ENCODE assay signal across 1 fruit fly cellular context in the genomic region with DNA sequence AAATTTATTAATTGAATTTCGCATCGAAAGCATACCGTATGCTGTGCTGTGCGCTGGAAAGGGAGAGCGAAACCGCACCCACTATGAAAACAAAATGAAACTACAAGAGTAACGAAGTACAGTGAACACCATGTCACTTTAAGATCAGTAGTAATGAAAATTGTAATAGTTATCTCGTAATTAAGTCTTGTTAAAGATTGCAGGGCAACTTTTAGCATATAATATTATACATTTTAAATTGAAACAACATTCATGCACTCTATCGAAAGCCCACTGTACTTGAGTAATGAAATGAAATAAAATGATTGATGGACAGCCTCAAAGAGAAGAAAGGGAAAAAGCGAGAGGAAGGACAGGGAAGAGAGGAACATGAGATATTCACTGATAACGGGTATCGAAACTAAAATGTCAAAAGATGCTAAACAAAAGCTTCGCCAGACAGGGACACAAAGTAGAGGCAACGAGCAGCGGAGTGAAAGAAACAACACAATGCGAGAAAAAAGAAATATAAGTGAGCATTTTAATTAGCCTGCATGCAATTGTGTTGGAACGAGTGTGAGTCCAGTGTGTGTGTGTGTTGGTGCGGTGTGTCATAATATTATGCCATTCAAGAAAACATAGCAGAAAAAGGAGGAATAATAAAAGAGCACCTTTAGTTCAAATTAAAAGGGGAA.
TF ChIP-seq lines count a peak whose summit lies in the region.

No protein-coding gene starts in this region.

TF ChIP-seq in whole organism, embryonic, 481 proteins besides CTCF, POLR2A, EP300 and RAD21 (continued from another document and continues in another):
- TF ChIP-seq CG10209 (GFP tag; optimal IDR thresholded peaks at IDR 0.05; lab: Kevin White, UChicago) = peak; percentile 64
- 0 out of 3 replicates have a peak, but pooled peaks have one; percentile 42 for TF ChIP-seq sr (GFP tag; IDR thresholded peaks at IDR 0.05; lab: Robert Waterston, UW)
- no peak for TF ChIP-seq CG4617 (GFP tag; optimal IDR thresholded peaks at IDR 0.05; lab: Kevin White, UChicago; ENCODE audit: borderline replicate concordance)
- TF ChIP-seq ind (GFP tag; optimal IDR thresholded peaks at IDR 0.05; lab: Kevin White, UChicago) = peak; percentile 77
- TF ChIP-seq Optix (GFP tag; IDR thresholded peaks at IDR 0.05; lab: Robert Waterston, UW) = no peak
- no peak for TF ChIP-seq br (optimal IDR thresholded peaks at IDR 0.05; lab: Kevin White, UChicago)
- TF ChIP-seq CG1529 (GFP tag; optimal IDR thresholded peaks at IDR 0.05; lab: Kevin White, UChicago) = peak; percentile 45
- TF ChIP-seq sima (GFP tag; optimal IDR thresholded peaks at IDR 0.05; lab: Kevin White, UChicago) = no peak
- TF ChIP-seq slbo (GFP tag; IDR thresholded peaks at IDR 0.05; lab: Robert Waterston, UW) = peak; percentile 90
- no peak for TF ChIP-seq Opbp (GFP tag; IDR thresholded peaks at IDR 0.05; lab: Robert Waterston, UW; ENCODE audit: partially characterized antibody)
- TF ChIP-seq ap (GFP tag; IDR thresholded peaks at IDR 0.05; lab: Robert Waterston, UW) = peak; percentile 70
- TF ChIP-seq CG9932 (GFP tag; IDR thresholded peaks at IDR 0.05; lab: Robert Waterston, UW) = peak; percentile 73
- TF ChIP-seq CG31388 (GFP tag; optimal IDR thresholded peaks at IDR 0.05; lab: Kevin White, UChicago) = no peak
- TF ChIP-seq CG15696 (tag; optimal IDR thresholded peaks at IDR 0.05; lab: Kevin White, UChicago) = peak; percentile 9
- TF ChIP-seq HmgZ (tag; optimal IDR thresholded peaks at IDR 0.05; lab: Kevin White, UChicago) = peak; percentile 65
- TF ChIP-seq ase (GFP tag; IDR thresholded peaks at IDR 0.05; lab: Robert Waterston, UW) = peak; percentile 67; the same call in 2 of the 3 replicates
- TF ChIP-seq gt (GFP tag; IDR thresholded peaks at IDR 0.05; lab: Robert Waterston, UW) = no peak
- peak; percentile 74; the same call in 2 of the 3 replicates for TF ChIP-seq gce (GFP tag; IDR thresholded peaks at IDR 0.05; lab: Robert Waterston, UW)
- TF ChIP-seq ftz-f1 (GFP tag; optimal IDR thresholded peaks at IDR 0.05; lab: Kevin White, UChicago) = no peak
- peak; percentile 31 for TF ChIP-seq NK7.1 (GFP tag; optimal IDR thresholded peaks at IDR 0.05; lab: Kevin White, UChicago)
- TF ChIP-seq CG8944 (GFP tag; optimal IDR thresholded peaks at IDR 0.05; lab: Kevin White, UChicago) = no peak
- no peak for TF ChIP-seq wor (GFP tag; IDR thresholded peaks at IDR 0.05; lab: Robert Waterston, UW)
- TF ChIP-seq CG13296 (GFP tag; optimal IDR thresholded peaks at IDR 0.05; lab: Kevin White, UChicago) = peak; percentile 40
- TF ChIP-seq CG8290 (GFP tag; optimal IDR thresholded peaks at IDR 0.05; lab: Kevin White, UChicago) = peak; percentile 3
- TF ChIP-seq CG8290 (tag; optimal IDR thresholded peaks at IDR 0.05; lab: Kevin White, UChicago) = peak in 1 of 2 experiments; percentile 85
- TF ChIP-seq en (GFP tag; optimal IDR thresholded peaks at IDR 0.05; lab: Kevin White, UChicago) = peak; percentile 16
- TF ChIP-seq D (optimal IDR thresholded peaks at IDR 0.05; lab: Kevin White, UChicago) = no peak
- peak; percentile 47 for TF ChIP-seq D (GFP tag; optimal IDR thresholded peaks at IDR 0.05; lab: Kevin White, UChicago)
- peak; percentile 60 for TF ChIP-seq CG17385 (GFP tag; optimal IDR thresholded peaks at IDR 0.05; lab: Kevin White, UChicago)
- TF ChIP-seq Nf-YC (tag; optimal IDR thresholded peaks at IDR 0.05; lab: Kevin White, UChicago) = peak; percentile 19
- no peak for TF ChIP-seq lov (optimal IDR thresholded peaks at IDR 0.05; lab: Kevin White, UChicago)
- TF ChIP-seq lov (GFP tag; IDR thresholded peaks at IDR 0.05; lab: Robert Waterston, UW) = no peak
- TF ChIP-seq CG15269 (tag; optimal IDR thresholded peaks at IDR 0.05; lab: Kevin White, UChicago) = peak; percentile 86
- peak; percentile 83 for TF ChIP-seq CG6689 (GFP tag; IDR thresholded peaks at IDR 0.05; lab: Robert Waterston, UW)
- peak; percentile 42 for TF ChIP-seq Deaf1 (tag; optimal IDR thresholded peaks at IDR 0.05; lab: Kevin White, UChicago)
- TF ChIP-seq CG9215 (GFP tag; IDR thresholded peaks at IDR 0.05; lab: Robert Waterston, UW) = peak; percentile 54; the same call in 1 of the 2 replicates
- TF ChIP-seq ham (GFP tag; IDR thresholded peaks at IDR 0.05; lab: Robert Waterston, UW) = no peak
- no peak for TF ChIP-seq MESR4 (GFP tag; optimal IDR thresholded peaks at IDR 0.05; lab: Kevin White, UChicago)
- peak; percentile 76 for TF ChIP-seq gcm (GFP tag; optimal IDR thresholded peaks at IDR 0.05; lab: Kevin White, UChicago)
- peak; percentile 78 for TF ChIP-seq HLH3B (GFP tag; IDR thresholded peaks at IDR 0.05; lab: Robert Waterston, UW)
- TF ChIP-seq CG7357 (GFP tag; IDR thresholded peaks at IDR 0.05; lab: Robert Waterston, UW) = peak; percentile 61; the same call in 1 of the 3 replicates
- peak; percentile 69 for TF ChIP-seq CG12155 (GFP tag; optimal IDR thresholded peaks at IDR 0.05; lab: Kevin White, UChicago)
- TF ChIP-seq dmrt11E (tag; optimal IDR thresholded peaks at IDR 0.05; lab: Kevin White, UChicago) = peak; percentile 73
- peak; percentile 51 for TF ChIP-seq jing (GFP tag; optimal IDR thresholded peaks at IDR 0.05; lab: Kevin White, UChicago)
- no peak for TF ChIP-seq TFAM (GFP tag; optimal IDR thresholded peaks at IDR 0.05; lab: Kevin White, UChicago)
- no peak for TF ChIP-seq bigmax (GFP tag; optimal IDR thresholded peaks at IDR 0.05; lab: Kevin White, UChicago)
- peak; percentile 58 for TF ChIP-seq chn (GFP tag; optimal IDR thresholded peaks at IDR 0.05; lab: Kevin White, UChicago)
- TF ChIP-seq H2.0 (GFP tag; IDR thresholded peaks at IDR 0.05; lab: Robert Waterston, UW) = peak; percentile 78
- TF ChIP-seq crol (GFP tag; IDR thresholded peaks at IDR 0.05; lab: Robert Waterston, UW) = peak; percentile 29; the same call in 1 of the 2 replicates
- TF ChIP-seq croc (GFP tag; conservative IDR thresholded peaks at IDR 0.05; lab: Robert Waterston, UW) = peak; percentile 65
- TF ChIP-seq emc (GFP tag; optimal IDR thresholded peaks at IDR 0.05; lab: Kevin White, UChicago) = no peak
- no peak for TF ChIP-seq ab (GFP tag; optimal IDR thresholded peaks at IDR 0.05; lab: Kevin White, UChicago)
- TF ChIP-seq Ada2b (GFP tag; IDR thresholded peaks at IDR 0.05; lab: Robert Waterston, UW) = peak; percentile 85
- TF ChIP-seq crp (GFP tag; optimal IDR thresholded peaks at IDR 0.05; lab: Kevin White, UChicago) = no peak
- peak; percentile 47; the same call in 1 of the 2 replicates for TF ChIP-seq MBD-R2 (GFP tag; IDR thresholded peaks at IDR 0.05; lab: Robert Waterston, UW)
- peak; percentile 85 for TF ChIP-seq lilli (GFP tag; optimal IDR thresholded peaks at IDR 0.05; lab: Kevin White, UChicago)
- peak; percentile 39 for TF ChIP-seq gsb (GFP tag; IDR thresholded peaks at IDR 0.05; lab: Robert Waterston, UW)
- TF ChIP-seq CG2889 (GFP tag; IDR thresholded peaks at IDR 0.05; lab: Robert Waterston, UW) = peak; percentile 72; the same call in 2 of the 3 replicates
- peak; percentile 61 for TF ChIP-seq schlank (tag; optimal IDR thresholded peaks at IDR 0.05; lab: Kevin White, UChicago)
- no peak for TF ChIP-seq sqz (GFP tag; optimal IDR thresholded peaks at IDR 0.05; lab: Kevin White, UChicago)
- TF ChIP-seq NFAT (GFP tag; IDR thresholded peaks at IDR 0.05; lab: Robert Waterston, UW) = peak; percentile 43
- TF ChIP-seq run (tag; optimal IDR thresholded peaks at IDR 0.05; lab: Kevin White, UChicago) = peak; percentile 25
- TF ChIP-seq rib (GFP tag; IDR thresholded peaks at IDR 0.05; lab: Robert Waterston, UW) = 0 out of 2 replicates have a peak, but pooled peaks have one; percentile 47
- TF ChIP-seq dpn (GFP tag; optimal IDR thresholded peaks at IDR 0.05; lab: Kevin White, UChicago) = peak; percentile 55 to 82
- TF ChIP-seq CG1602 (GFP tag; optimal IDR thresholded peaks at IDR 0.05; lab: Kevin White, UChicago) = peak; percentile 59
- peak; percentile 76 for TF ChIP-seq bab2 (GFP tag; optimal IDR thresholded peaks at IDR 0.05; lab: Kevin White, UChicago)
- TF ChIP-seq Sox102F (GFP tag; optimal IDR thresholded peaks at IDR 0.05; lab: Kevin White, UChicago) = peak; percentile 88
- TF ChIP-seq insv (GFP tag; optimal IDR thresholded peaks at IDR 0.05; lab: Kevin White, UChicago) = no peak
- no peak for TF ChIP-seq stwl (tag; optimal IDR thresholded peaks at IDR 0.05; lab: Kevin White, UChicago)
- peak; percentile 51 for TF ChIP-seq ems (GFP tag; optimal IDR thresholded peaks at IDR 0.05; lab: Kevin White, UChicago)
- peak; percentile 83 for TF ChIP-seq PHDP (tag; optimal IDR thresholded peaks at IDR 0.05; lab: Kevin White, UChicago)
- peak; percentile 86 for TF ChIP-seq CG12769 (tag; optimal IDR thresholded peaks at IDR 0.05; lab: Kevin White, UChicago)
- no peak for TF ChIP-seq CG9797 (GFP tag; optimal IDR thresholded peaks at IDR 0.05; lab: Kevin White, UChicago)
- TF ChIP-seq B-H1 (GFP tag; IDR thresholded peaks at IDR 0.05; lab: Robert Waterston, UW) = peak; percentile 70
- peak; percentile 31 for TF ChIP-seq nau (GFP tag; optimal IDR thresholded peaks at IDR 0.05; lab: Kevin White, UChicago)
- TF ChIP-seq CG10267 (tag; optimal IDR thresholded peaks at IDR 0.05; lab: Kevin White, UChicago) = peak; percentile 53
- peak; percentile 44 for TF ChIP-seq CG16863 (GFP tag; optimal IDR thresholded peaks at IDR 0.05; lab: Kevin White, UChicago)
- TF ChIP-seq Dref (GFP tag; IDR thresholded peaks at IDR 0.05; lab: Robert Waterston, UW) = no peak
- TF ChIP-seq E2f1 (GFP tag; IDR thresholded peaks at IDR 0.05; lab: Robert Waterston, UW) = peak; percentile 57
- peak; percentile 78 for TF ChIP-seq ttk (GFP tag; IDR thresholded peaks at IDR 0.05; lab: Robert Waterston, UW)
- TF ChIP-seq CG11695 (GFP tag; IDR thresholded peaks at IDR 0.05; lab: Robert Waterston, UW) = peak; percentile 74
- TF ChIP-seq CG5245 (GFP tag; optimal IDR thresholded peaks at IDR 0.05; lab: Kevin White, UChicago) = peak; percentile 63
- peak; percentile 71 for TF ChIP-seq phol (tag; optimal IDR thresholded peaks at IDR 0.05; lab: Kevin White, UChicago)
- TF ChIP-seq Hr78 (GFP tag; optimal IDR thresholded peaks at IDR 0.05; lab: Kevin White, UChicago) = peak in 1 of 2 experiments; percentile 33
- TF ChIP-seq CG18011 (GFP tag; optimal IDR thresholded peaks at IDR 0.05; lab: Kevin White, UChicago) = peak; percentile 7
- TF ChIP-seq vvl (GFP tag; IDR thresholded peaks at IDR 0.05; lab: Robert Waterston, UW) = peak; percentile 84
- TF ChIP-seq CG12219 (GFP tag; optimal IDR thresholded peaks at IDR 0.05; lab: Kevin White, UChicago) = peak; percentile 51
- TF ChIP-seq Fer3 (tag; optimal IDR thresholded peaks at IDR 0.05; lab: Kevin White, UChicago) = peak; percentile 74
- peak; percentile 9 for TF ChIP-seq CG30431 (GFP tag; optimal IDR thresholded peaks at IDR 0.05; lab: Kevin White, UChicago)
- peak; percentile 79 for TF ChIP-seq Hsf (GFP tag; optimal IDR thresholded peaks at IDR 0.05; lab: Kevin White, UChicago)
- TF ChIP-seq CG12659 (GFP tag; optimal IDR thresholded peaks at IDR 0.05; lab: Kevin White, UChicago) = peak; percentile 62
- peak; percentile 66 for TF ChIP-seq CG16815 (GFP tag; optimal IDR thresholded peaks at IDR 0.05; lab: Kevin White, UChicago)
- TF ChIP-seq zf30C (GFP tag; optimal IDR thresholded peaks at IDR 0.05; lab: Kevin White, UChicago) = no peak
- TF ChIP-seq CG18764 (GFP tag; optimal IDR thresholded peaks at IDR 0.05; lab: Kevin White, UChicago) = peak; percentile 26
- peak; percentile 62 for TF ChIP-seq CG15601 (tag; optimal IDR thresholded peaks at IDR 0.05; lab: Kevin White, UChicago)
- peak; percentile 69; the same call in 1 of the 2 replicates for TF ChIP-seq CG16779 (GFP tag; IDR thresholded peaks at IDR 0.05; lab: Robert Waterston, UW)
- peak; percentile 43 for TF ChIP-seq Antp (GFP tag; optimal IDR thresholded peaks at IDR 0.05; lab: Kevin White, UChicago)
- TF ChIP-seq CG9727 (GFP tag; optimal IDR thresholded peaks at IDR 0.05; lab: Kevin White, UChicago) = peak; percentile 66
- TF ChIP-seq CG1647 (GFP tag; optimal IDR thresholded peaks at IDR 0.05; lab: Kevin White, UChicago) = peak; percentile 29
- peak; percentile 60 for TF ChIP-seq pum (GFP tag; optimal IDR thresholded peaks at IDR 0.05; lab: Kevin White, UChicago)
- TF ChIP-seq seq (GFP tag; IDR thresholded peaks at IDR 0.05; lab: Robert Waterston, UW) = peak; percentile 71
- TF ChIP-seq CG14965 (GFP tag; optimal IDR thresholded peaks at IDR 0.05; lab: Kevin White, UChicago; ENCODE audit: borderline replicate concordance) = no peak
- peak; percentile 10 for TF ChIP-seq Ets97D (GFP tag; optimal IDR thresholded peaks at IDR 0.05; lab: Kevin White, UChicago)
- TF ChIP-seq zfh1 (GFP tag; IDR thresholded peaks at IDR 0.05; lab: Robert Waterston, UW) = peak; percentile 82; the same call in 2 of the 3 replicates
- no peak for TF ChIP-seq pzg (GFP tag; optimal IDR thresholded peaks at IDR 0.05; lab: Kevin White, UChicago)
- TF ChIP-seq disco-r (GFP tag; optimal IDR thresholded peaks at IDR 0.05; lab: Kevin White, UChicago) = no peak
- TF ChIP-seq CG3726 (GFP tag; IDR thresholded peaks at IDR 0.05; lab: Robert Waterston, UW) = 0 out of 3 replicates have a peak, but pooled peaks have one; percentile 44
- peak; percentile 18 for TF ChIP-seq Myb (GFP tag; optimal IDR thresholded peaks at IDR 0.05; lab: Kevin White, UChicago)
- peak; percentile 40 for TF ChIP-seq HLH54F (GFP tag; optimal IDR thresholded peaks at IDR 0.05; lab: Kevin White, UChicago)
- TF ChIP-seq CG32772 (GFP tag; IDR thresholded peaks at IDR 0.05; lab: Robert Waterston, UW) = peak; percentile 72
- TF ChIP-seq CG2875 (GFP tag; optimal IDR thresholded peaks at IDR 0.05; lab: Kevin White, UChicago) = peak; percentile 51
- TF ChIP-seq Hr39 (optimal IDR thresholded peaks at IDR 0.05; lab: Kevin White, UChicago) = no peak
- TF ChIP-seq so (GFP tag; IDR thresholded peaks at IDR 0.05; lab: Robert Waterston, UW) = peak; percentile 80
- peak; percentile 88 for TF ChIP-seq gem (tag; optimal IDR thresholded peaks at IDR 0.05; lab: Kevin White, UChicago)
- peak; percentile 37 for TF ChIP-seq CHES-1-like (GFP tag; optimal IDR thresholded peaks at IDR 0.05; lab: Kevin White, UChicago)
- no peak for TF ChIP-seq Dfd (GFP tag; optimal IDR thresholded peaks at IDR 0.05; lab: Kevin White, UChicago)
- TF ChIP-seq Lim3 (GFP tag; IDR thresholded peaks at IDR 0.05; lab: Robert Waterston, UW) = no peak
- TF ChIP-seq slou (GFP tag; optimal IDR thresholded peaks at IDR 0.05; lab: Kevin White, UChicago) = no peak
- TF ChIP-seq Hey (tag; optimal IDR thresholded peaks at IDR 0.05; lab: Kevin White, UChicago) = no peak
- peak; percentile 36 for TF ChIP-seq scrt (GFP tag; optimal IDR thresholded peaks at IDR 0.05; lab: Kevin White, UChicago)
- TF ChIP-seq CG13287 (GFP tag; IDR thresholded peaks at IDR 0.05; lab: Robert Waterston, UW; ENCODE audit: partially characterized antibody) = no peak
- TF ChIP-seq CG4730 (GFP tag; IDR thresholded peaks at IDR 0.05; lab: Robert Waterston, UW) = peak; percentile 66
- peak; percentile 15; the same call in 1 of the 2 replicates for TF ChIP-seq CG17612 (GFP tag; IDR thresholded peaks at IDR 0.05; lab: Robert Waterston, UW)
